Worm (Caenorhabditis elegans) whole organism, L3 larva: ENCODE results near the gene srv-28.

ENCODE experiments used
- ZK546.5 ChIP-seq: sonication (generic microtip); optimal IDR thresholded peaks from 2 replicates; lab custom pipeline; 2017; ENCODE audit warnings: missing biosample characterization, missing genetic modification characterization
- ceh-16 ChIP-seq: sonication (generic microtip); optimal IDR thresholded peaks from 2 replicates; lab custom pipeline; 2017; ENCODE audit warnings: missing biosample characterization, missing genetic modification characterization
- ceh-28 ChIP-seq: fragments of 150-350 bp; optimal IDR thresholded peaks from 2 replicates; lab custom pipeline; 2014; ENCODE audit warnings: missing biosample characterization, missing genetic modification reagents, missing genetic modification characterization
- ceh-9 ChIP-seq: sonication (generic microtip); optimal IDR thresholded peaks from 2 replicates; lab custom pipeline; 2018; ENCODE audit warnings: missing biosample characterization, missing genetic modification characterization
- egl-5 ChIP-seq: fragments of 150-350 bp; optimal IDR thresholded peaks from 2 replicates; lab custom pipeline; 2017; ENCODE audit warnings: missing biosample characterization, missing genetic modification reagents, missing genetic modification characterization, inconsistent platforms
- elt-1 ChIP-seq: fragments of 150-350 bp; optimal IDR thresholded peaks from 2 replicates; lab custom pipeline; 2014; ENCODE audit warnings: missing biosample characterization, missing genetic modification characterization
- elt-2 ChIP-seq: sonication (generic microtip); optimal IDR thresholded peaks from 2 replicates; lab custom pipeline; 2016; ENCODE audit warnings: missing genetic modification reagents, mild to moderate bottlenecking, missing genetic modification characterization, missing compliant biosample characterization
- eor-1 ChIP-seq, 2 experiments: fragments of 150-350 bp; optimal IDR thresholded peaks; 2 replicates each; lab custom pipeline; 2014 to 2018; ENCODE audit warnings: missing biosample characterization in 2 of 2, missing genetic modification characterization in 2 of 2
- fkh-10 ChIP-seq: sonication (generic microtip); optimal IDR thresholded peaks from 2 replicates; lab custom pipeline; 2017; ENCODE audit warnings: missing biosample characterization, missing genetic modification reagents, missing genetic modification characterization
- fkh-2 ChIP-seq: fragments of 150-350 bp; optimal IDR thresholded peaks from 2 replicates; lab custom pipeline; 2014; ENCODE audit warnings: missing biosample characterization, missing genetic modification reagents, missing genetic modification characterization
- fos-1 ChIP-seq: fragments of 150-350 bp; optimal IDR thresholded peaks from 2 replicates; lab custom pipeline; 2014; ENCODE audit warnings: missing biosample characterization, missing genetic modification characterization
- hmg-11 ChIP-seq: sonication (generic microtip); optimal IDR thresholded peaks from 2 replicates; lab custom pipeline; 2016; ENCODE audit warnings: missing genetic modification characterization, missing compliant biosample characterization
- lin-15B ChIP-seq: fragments of 150-350 bp; optimal IDR thresholded peaks from 2 replicates; lab custom pipeline; 2014; ENCODE audit warnings: missing biosample characterization, missing genetic modification characterization
- lin-39 ChIP-seq: fragments of 150-350 bp; optimal IDR thresholded peaks from 2 replicates; lab custom pipeline; 2018; ENCODE audit warnings: missing biosample characterization, missing genetic modification reagents, missing genetic modification characterization
- lsy-12 ChIP-seq: sonication (generic microtip); optimal IDR thresholded peaks from 2 replicates; lab custom pipeline; 2016; ENCODE audit warnings: mild to moderate bottlenecking, missing genetic modification characterization, missing compliant biosample characterization
- mdl-1 ChIP-seq: fragments of 150-350 bp; optimal IDR thresholded peaks from 2 replicates; lab custom pipeline; 2014; ENCODE audit warnings: missing biosample characterization, missing genetic modification characterization
- mml-1 ChIP-seq: fragments of 150-350 bp; sonication (generic microtip); optimal IDR thresholded peaks from 3 replicates; lab custom pipeline; 2014; ENCODE audit warnings: missing biosample characterization, missing genetic modification characterization
- nhr-23 ChIP-seq: fragments of 150-350 bp; optimal IDR thresholded peaks from 2 replicates; lab custom pipeline; 2014; ENCODE audit warnings: missing biosample characterization, missing genetic modification reagents, missing genetic modification characterization
- nhr-237 ChIP-seq: fragments of 150-350 bp; optimal IDR thresholded peaks from 2 replicates; lab custom pipeline; 2014; ENCODE audit warnings: missing biosample characterization, missing genetic modification characterization
- nhr-25 ChIP-seq: sonication (generic microtip); optimal IDR thresholded peaks from 2 replicates; lab custom pipeline; 2017; ENCODE audit warnings: missing biosample characterization, missing genetic modification characterization
- nhr-28 ChIP-seq: fragments of 150-350 bp; optimal IDR thresholded peaks from 2 replicates; lab custom pipeline; 2014; ENCODE audit warnings: missing biosample characterization, missing genetic modification characterization
- nhr-43 ChIP-seq: sonication (generic microtip); optimal IDR thresholded peaks from 2 replicates; lab custom pipeline; 2016; ENCODE audit warnings: mild to moderate bottlenecking, missing genetic modification characterization, missing compliant biosample characterization; ENCODE audit not compliant: poor library complexity, severe bottlenecking
- nhr-67 ChIP-seq: fragments of 150-350 bp; optimal IDR thresholded peaks from 2 replicates; lab custom pipeline; 2014; ENCODE audit warnings: missing biosample characterization, missing genetic modification characterization
- pha-4 ChIP-seq: fragments of 150-350 bp; optimal IDR thresholded peaks from 2 replicates; lab custom pipeline; 2014; ENCODE audit warnings: missing biosample characterization, missing genetic modification reagents, missing genetic modification characterization
- pqm-1 ChIP-seq: fragments of 150-350 bp; optimal IDR thresholded peaks from 2 replicates; lab custom pipeline; 2017; ENCODE audit warnings: missing biosample characterization, missing genetic modification characterization, inconsistent platforms
- sea-2 ChIP-seq: fragments of 150-350 bp; sonication (generic microtip); optimal IDR thresholded peaks from 4 replicates; lab custom pipeline; 2014; ENCODE audit warnings: missing biosample characterization, missing genetic modification reagents, missing genetic modification characterization
- skn-1 ChIP-seq: fragments of 150-350 bp; optimal IDR thresholded peaks from 2 replicates; lab custom pipeline; 2014; ENCODE audit warnings: missing biosample characterization, missing genetic modification characterization
- tbx-2 ChIP-seq: sonication (generic microtip); optimal IDR thresholded peaks from 2 replicates; lab custom pipeline; 2016; ENCODE audit warnings: mild to moderate bottlenecking, missing genetic modification characterization, missing compliant biosample characterization
- unc-62 ChIP-seq: fragments of 150-350 bp; sonication (generic microtip); optimal IDR thresholded peaks from 4 replicates; lab custom pipeline; 2014; ENCODE audit warnings: missing biosample characterization, missing genetic modification reagents, missing genetic modification characterization
- ztf-11 ChIP-seq: fragments of 150-350 bp; optimal IDR thresholded peaks from 2 replicates; lab custom pipeline; 2014; ENCODE audit warnings: missing biosample characterization, missing genetic modification characterization
- ztf-4 ChIP-seq: fragments of 150-350 bp; optimal IDR thresholded peaks from 2 replicates; lab custom pipeline; 2014; ENCODE audit warnings: missing biosample characterization, missing genetic modification characterization

srv-28 gene

DNA sequence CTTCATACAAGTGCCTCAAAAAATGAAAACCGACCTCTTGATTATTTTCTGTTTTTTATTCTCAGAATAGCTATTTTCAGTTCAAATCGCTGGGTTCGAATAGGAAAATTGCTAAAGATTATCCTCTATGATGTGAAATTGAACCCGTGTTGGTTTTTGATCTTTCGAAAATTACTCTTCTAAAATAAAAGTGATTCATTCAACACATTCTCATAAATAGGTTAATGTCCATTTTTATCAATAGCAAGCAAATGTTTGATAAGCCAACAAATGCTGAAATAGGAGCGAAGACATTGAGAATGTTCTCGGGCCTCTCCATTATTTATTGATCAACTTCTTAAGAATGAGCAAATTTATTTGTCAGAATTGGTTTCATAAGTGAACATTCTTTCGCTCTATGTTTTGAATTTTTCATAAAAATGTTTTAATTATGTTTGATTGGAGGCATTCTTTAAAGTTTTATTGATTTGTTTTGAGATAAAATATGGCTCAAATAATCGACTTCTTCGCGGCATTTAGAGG lies 30.3 kb downstream of the srv-28 start, which contains the start of gene F58F9.3:
F58F9.3 (plus strand) TSS at position 472 of the 522 bp plus-strand sequence.
- TF ChIP-seq elt-1 (tag; lab: Kevin White, UChicago), result no peak
- peak; percentile 81 for TF ChIP-seq pqm-1 (tag; lab: Kevin White, UChicago)
- peak; percentile 74 for TF ChIP-seq elt-2 (tag; lab: Kevin White, UChicago)
- no peak for TF ChIP-seq nhr-67 (tag; lab: Kevin White, UChicago)
- no peak for TF ChIP-seq sea-2 (GFP tag; lab: Kevin White, UChicago)
- TF ChIP-seq fos-1 (tag; lab: Kevin White, UChicago), result no peak
- TF ChIP-seq tbx-2 (tag; lab: Kevin White, UChicago), result no peak
- peak; percentile 31 for TF ChIP-seq pha-4 (tag; lab: Kevin White, UChicago)
- no peak for TF ChIP-seq unc-62 (GFP tag; lab: Kevin White, UChicago)

- TF ChIP-seq elt-2 (tag; lab: Kevin White, UChicago) (peak; percentile 43), ceh-9 (tag; lab: Kevin White, UChicago) (no peak)
Measured at ce11 chrIV:6230560-6231073, 32.5 kb downstream of the srv-28 start, which contains the start of gene F58F9.4. Gene F58F9.4 (plus strand): TSS chrIV:6231023.

- TF ChIP-seq elt-2 (tag; lab: Kevin White, UChicago) (peak; percentile 41), fkh-2 (no peak), ceh-28 (no peak)
- TF ChIP-seq, all 47 proteins: peak for 1
Measured at ce11 chrIV:6227974-6228373, 35.2 kb downstream of the srv-28 start, which contains the start of gene C49A9.1. Gene C49A9.1 (plus strand): TSS chrIV:6228190.

- TF ChIP-seq sea-2 (GFP tag; lab: Kevin White, UChicago), result no peak
- peak; percentile 16 for TF ChIP-seq elt-2 (tag; lab: Kevin White, UChicago)
Measured at ce11 chrIV:6225143-6225542, 38.0 kb downstream of the srv-28 start, which contains the start of gene C49A9.2. Gene C49A9.2 (plus strand): TSS chrIV:6225443.

ce11 chrIV:6221878-6222277 lies 41.3 kb downstream of the srv-28 start, which contains the start of gene C49A9.3:
Gene C49A9.3 (plus strand): TSS chrIV:6222089.
- TF ChIP-seq ceh-28 (no peak), ceh-16 (tag; lab: Kevin White, UChicago) (no peak), lin-39 (no peak), fkh-10 (no peak), pqm-1 (tag; lab: Kevin White, UChicago) (peak; percentile 44), mdl-1 (tag; lab: Kevin White, UChicago) (no peak), mml-1 (tag; lab: Kevin White, UChicago) (no peak), pha-4 (tag; lab: Kevin White, UChicago) (peak; percentile 6), eor-1 (tag; optimal IDR thresholded peaks at IDR 0.05; lab: Kevin White, UChicago) (no peak), lin-15B (tag; lab: Kevin White, UChicago) (no peak), ztf-11 (tag; lab: Kevin White, UChicago) (no peak), hmg-11 (no peak), egl-5 (tag; lab: Kevin White, UChicago) (no peak), lsy-12 (tag; lab: Kevin White, UChicago) (no peak), elt-2 (tag; lab: Kevin White, UChicago) (peak; percentile 75), elt-1 (tag; lab: Kevin White, UChicago) (no peak), ZK546.5 (no peak), nhr-25 (tag; lab: Kevin White, UChicago) (no peak), skn-1 (tag; lab: Kevin White, UChicago) (no peak), nhr-28 (tag; lab: Kevin White, UChicago) (no peak), nhr-237 (tag; lab: Kevin White, UChicago) (no peak), ztf-4 (no peak), nhr-23 (no peak), unc-62 (GFP tag; lab: Kevin White, UChicago) (no peak), nhr-43 (tag; lab: Kevin White, UChicago) (no peak)

DNA sequence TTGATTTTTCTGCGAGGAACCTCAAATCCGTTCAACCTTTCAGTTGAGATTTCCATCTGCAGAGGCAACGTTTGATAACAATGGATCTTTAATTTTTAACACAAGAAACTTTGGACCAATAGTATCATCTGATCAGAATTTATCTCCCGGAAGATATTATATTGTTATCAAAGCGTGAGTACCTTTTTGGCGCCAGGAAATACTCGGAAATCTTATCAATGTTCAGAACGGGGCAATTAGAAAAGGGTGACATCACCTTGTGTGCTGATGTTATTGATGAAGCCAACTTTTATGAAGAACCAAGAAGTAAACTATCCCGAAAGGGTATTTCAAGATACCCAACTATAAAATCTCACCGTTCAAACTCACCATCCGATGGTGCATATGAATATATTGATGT lies 43.0 kb downstream of the srv-28 start:
- TF ChIP-seq elt-2 (tag; lab: Kevin White, UChicago), result peak; percentile 29
